Fruit fly (Drosophila melanogaster): ENCODE data around the gene nero.

The nero gene

dm6 chr3R:31721958-31722357, 25.4 kb downstream of the nero start (continued):
- no peak for TF ChIP-seq CG7372 (GFP tag; IDR thresholded peaks at IDR 0.05)
- peak; percentile 52 for TF ChIP-seq kni (GFP tag; optimal IDR thresholded peaks at IDR 0.05)
- peak; percentile 85; the same call in 2 of the 3 replicates for TF ChIP-seq sr (GFP tag; IDR thresholded peaks at IDR 0.05)
- no peak for TF ChIP-seq Doc3 (GFP tag; IDR thresholded peaks at IDR 0.05; ENCODE audit: partially characterized antibody)
- no peak for TF ChIP-seq eve (GFP tag; optimal IDR thresholded peaks at IDR 0.05)
- no peak for TF ChIP-seq CG8765 (GFP tag; IDR thresholded peaks at IDR 0.05)
- TF ChIP-seq CG3847 (GFP tag; IDR thresholded peaks at IDR 0.05), result no peak
- no peak for TF ChIP-seq NfI (GFP tag; optimal IDR thresholded peaks at IDR 0.05)
- no peak for TF ChIP-seq CG9727 (GFP tag; optimal IDR thresholded peaks at IDR 0.05)
- no peak for TF ChIP-seq sim (GFP tag; IDR thresholded peaks at IDR 0.05)
- no peak for TF ChIP-seq slbo (GFP tag; IDR thresholded peaks at IDR 0.05)
- no peak for TF ChIP-seq CG3726 (GFP tag; IDR thresholded peaks at IDR 0.05)
- no peak for TF ChIP-seq Taf1 (GFP tag; IDR thresholded peaks at IDR 0.05)
- peak; percentile 23 for TF ChIP-seq oc (tag; optimal IDR thresholded peaks at IDR 0.05)
- TF ChIP-seq CG11093 (GFP tag; IDR thresholded peaks at IDR 0.05), result no peak
- TF ChIP-seq H15 (GFP tag; IDR thresholded peaks at IDR 0.05), result no peak
- no peak for TF ChIP-seq Hr3 (GFP tag; optimal IDR thresholded peaks at IDR 0.05)
- no peak for TF ChIP-seq HLH4C (GFP tag; IDR thresholded peaks at IDR 0.05; ENCODE audit: partially characterized antibody)
- TF ChIP-seq gsb (GFP tag; IDR thresholded peaks at IDR 0.05), result no peak
- no peak for TF ChIP-seq CG7987 (GFP tag; optimal IDR thresholded peaks at IDR 0.05)
- peak; percentile 14 for TF ChIP-seq CG31365 (tag; optimal IDR thresholded peaks at IDR 0.05)
- TF ChIP-seq CG3407 (GFP tag; optimal IDR thresholded peaks at IDR 0.05), result peak; percentile 13
- TF ChIP-seq YL-1 (GFP tag; optimal IDR thresholded peaks at IDR 0.05), result no peak
- no peak for TF ChIP-seq nau (GFP tag; optimal IDR thresholded peaks at IDR 0.05)
- peak; percentile 25 for TF ChIP-seq CG15514 (GFP tag; optimal IDR thresholded peaks at IDR 0.05)
- no peak for TF ChIP-seq wdn (GFP tag; IDR thresholded peaks at IDR 0.05)
- TF ChIP-seq Mrtf (GFP tag; IDR thresholded peaks at IDR 0.05), result no peak
- TF ChIP-seq CG7745 (tag; optimal IDR thresholded peaks at IDR 0.05), result no peak
- TF ChIP-seq CG10959 (GFP tag; IDR thresholded peaks at IDR 0.05), result no peak
- no peak for TF ChIP-seq cato (GFP tag; optimal IDR thresholded peaks at IDR 0.05; ENCODE audit: borderline replicate concordance)
- no peak for TF ChIP-seq CG7357 (GFP tag; IDR thresholded peaks at IDR 0.05)
- TF ChIP-seq lov (optimal IDR thresholded peaks at IDR 0.05), result no peak
- TF ChIP-seq lov (GFP tag; IDR thresholded peaks at IDR 0.05), result no peak
- no peak for TF ChIP-seq CG8478 (optimal IDR thresholded peaks at IDR 0.05)
- TF ChIP-seq CG14441 (GFP tag; IDR thresholded peaks at IDR 0.05), result no peak
- TF ChIP-seq wek (GFP tag; optimal IDR thresholded peaks at IDR 0.05), result peak; percentile 13
- no peak for TF ChIP-seq da (GFP tag; optimal IDR thresholded peaks at IDR 0.05)
- TF ChIP-seq B-H2 (GFP tag; optimal IDR thresholded peaks at IDR 0.05), result peak; percentile 58
- no peak for TF ChIP-seq Abd-B (GFP tag; optimal IDR thresholded peaks at IDR 0.05)
- no peak for TF ChIP-seq CG15011 (GFP tag; optimal IDR thresholded peaks at IDR 0.05)
- TF ChIP-seq amos (GFP tag; IDR thresholded peaks at IDR 0.05; ENCODE audit: partially characterized antibody), result peak; percentile 4; the same call in 1 of the 2 replicates
- TF ChIP-seq CG1792 (GFP tag; optimal IDR thresholded peaks at IDR 0.05), result no peak
- TF ChIP-seq CG10209 (GFP tag; optimal IDR thresholded peaks at IDR 0.05), result peak; percentile 32
- no peak for TF ChIP-seq en (GFP tag; optimal IDR thresholded peaks at IDR 0.05)
- no peak for TF ChIP-seq CG32767 (GFP tag; IDR thresholded peaks at IDR 0.05)
- no peak for TF ChIP-seq Jarid2 (GFP tag; optimal IDR thresholded peaks at IDR 0.05)
- no peak for TF ChIP-seq tin (GFP tag; optimal IDR thresholded peaks at IDR 0.05)
- TF ChIP-seq tgo (GFP tag; IDR thresholded peaks at IDR 0.05), result 0 out of 3 replicates have a peak, but pooled peaks have one; percentile 13
- TF ChIP-seq Bgb (GFP tag; IDR thresholded peaks at IDR 0.05; ENCODE audit: partially characterized antibody), result no peak
- TF ChIP-seq dpn (GFP tag; optimal IDR thresholded peaks at IDR 0.05), result no peak
- TF ChIP-seq D19A (tag; optimal IDR thresholded peaks at IDR 0.05), result no peak
- no peak for TF ChIP-seq ato (GFP tag; IDR thresholded peaks at IDR 0.05; ENCODE audit: partially characterized antibody)
